Fruit fly (Drosophila melanogaster) whole organism, embryonic: ENCODE results near the gene shf.
A peak's percentile ranks its signal among the peaks of the same experiment; 100 is the strongest.

Experiments used
- Abd-B ChIP-seq: fragments of 200-800 bp; sonication (Bioruptor generic); optimal IDR thresholded peaks from 2 replicates; lab custom pipeline; 2018; ENCODE audit warnings: missing biosample characterization, mild to moderate bottlenecking, missing genetic modification characterization, moderate library complexity
- Ada2b ChIP-seq: fragments of 200-800 bp; sonication (Bioruptor generic); IDR thresholded peaks from 2 replicates; pipeline ENCODE4 v1.3.6; 2022; ENCODE audit warnings: missing biosample characterization, missing genetic modification characterization
- Atf-2 ChIP-seq: fragments of 200-800 bp; sonication (Bioruptor generic); optimal IDR thresholded peaks from 2 replicates; lab custom pipeline; 2016; ENCODE audit warnings: missing biosample characterization, missing genetic modification characterization
- Awh ChIP-seq: fragments of 200-800 bp; sonication (Bioruptor generic); IDR thresholded peaks from 2 replicates; pipeline ENCODE4, ENCODE4 v1.3.6; 2022; ENCODE audit warnings: missing biosample characterization, missing genetic modification characterization
- Bdp1 ChIP-seq: fragments of 200-800 bp; sonication (Bioruptor generic); optimal IDR thresholded peaks from 3 replicates; lab custom pipeline; 2016; ENCODE audit warnings: missing biosample characterization, missing genetic modification characterization
- CG10321 ChIP-seq: fragments of 200-800 bp; sonication (Bioruptor generic); IDR thresholded peaks from 2 replicates; pipeline ENCODE4 v1.3.6; 2022; ENCODE audit warnings: missing biosample characterization, missing genetic modification characterization
- CG10979 ChIP-seq: fragments of 200-800 bp; sonication (Bioruptor generic); optimal IDR thresholded peaks from 2 replicates; lab custom pipeline; 2018; ENCODE audit warnings: missing biosample characterization, mild to moderate bottlenecking, missing genetic modification characterization, moderate library complexity
- CG11398 ChIP-seq: fragments of 200-800 bp; sonication (Bioruptor generic); optimal IDR thresholded peaks from 2 replicates; lab custom pipeline; 2016; ENCODE audit warnings: missing biosample characterization, missing genetic modification characterization
- CG11695 ChIP-seq: fragments of 200-800 bp; sonication (Bioruptor generic); IDR thresholded peaks from 3 replicates; pipeline ENCODE4 v1.3.6; 2022; ENCODE audit warnings: missing biosample characterization, missing genetic modification characterization
- CG11723 ChIP-seq: fragments of 200-800 bp; sonication (Bioruptor generic); optimal IDR thresholded peaks from 2 replicates; lab custom pipeline; 2017; ENCODE audit warnings: missing biosample characterization, mild to moderate bottlenecking, missing genetic modification characterization
- CG12219 ChIP-seq: fragments of 200-800 bp; sonication (Bioruptor generic); optimal IDR thresholded peaks from 3 replicates; lab custom pipeline; 2018; ENCODE audit warnings: missing biosample characterization, mild to moderate bottlenecking, missing genetic modification characterization
- CG15073 ChIP-seq: fragments of 200-800 bp; sonication (Bioruptor generic); optimal IDR thresholded peaks from 2 replicates; lab custom pipeline; 2016; ENCODE audit warnings: missing biosample characterization, missing genetic modification characterization
- CG17186 ChIP-seq: fragments of 200-800 bp; sonication (Bioruptor generic); optimal IDR thresholded peaks from 3 replicates; lab custom pipeline; 2017; ENCODE audit warnings: missing biosample characterization, missing genetic modification reagents, missing genetic modification characterization
- CG3065 ChIP-seq: fragments of 200-800 bp; sonication (Bioruptor generic); optimal IDR thresholded peaks from 2 replicates; lab custom pipeline; 2016; ENCODE audit warnings: missing biosample characterization, missing genetic modification characterization
- CG32532 ChIP-seq: fragments of 200-800 bp; sonication (Bioruptor generic); IDR thresholded peaks from 2 replicates; pipeline ENCODE4 v1.3.6; 2022; ENCODE audit warnings: missing biosample characterization, missing genetic modification characterization
- CG33213 ChIP-seq: fragments of 200-800 bp; sonication (Bioruptor generic); optimal IDR thresholded peaks from 3 replicates; lab custom pipeline; 2016; ENCODE audit warnings: missing biosample characterization, missing genetic modification characterization
- CG33557 ChIP-seq: fragments of 200-800 bp; sonication (Bioruptor generic); optimal IDR thresholded peaks from 2 replicates; lab custom pipeline; 2019; ENCODE audit warnings: missing biosample characterization, mild to moderate bottlenecking, missing genetic modification characterization, moderate library complexity
- CG34422 ChIP-seq: fragments of 200-800 bp; sonication (Bioruptor generic); IDR thresholded peaks from 3 replicates; pipeline ENCODE4 v1.3.6; 2022; ENCODE audit warnings: missing biosample characterization, missing genetic modification characterization
- CG3838 ChIP-seq: fragments of 200-800 bp; sonication (Bioruptor generic); optimal IDR thresholded peaks from 3 replicates; lab custom pipeline; 2016; ENCODE audit warnings: missing biosample characterization, missing genetic modification characterization
- CG3847 ChIP-seq: fragments of 200-800 bp; sonication (Bioruptor generic); IDR thresholded peaks from 2 replicates; pipeline ENCODE4 v1.3.6; 2022; ENCODE audit warnings: missing biosample characterization, missing genetic modification characterization
- CG4707 ChIP-seq: fragments of 200-800 bp; sonication (Bioruptor generic); optimal IDR thresholded peaks from 2 replicates; lab custom pipeline; 2018; ENCODE audit warnings: missing biosample characterization, mild to moderate bottlenecking, missing genetic modification characterization, moderate library complexity
- CG4730 ChIP-seq: fragments of 200-800 bp; sonication (Bioruptor generic); IDR thresholded peaks from 2 replicates; pipeline ENCODE4 v1.3.6; 2022; ENCODE audit warnings: missing biosample characterization, missing genetic modification characterization
- CG6175 ChIP-seq: fragments of 200-800 bp; sonication (Bioruptor generic); IDR thresholded peaks from 3 replicates; pipeline ENCODE4 v1.3.6; 2022; ENCODE audit warnings: missing biosample characterization, missing genetic modification characterization
- CG6813 ChIP-seq: fragments of 200-800 bp; sonication (Bioruptor generic); optimal IDR thresholded peaks from 2 replicates; lab custom pipeline; 2017; ENCODE audit warnings: missing biosample characterization, missing genetic modification characterization, mild to moderate bottlenecking, moderate library complexity, missing genetic modification reagents
- CG7786 ChIP-seq: fragments of 200-800 bp; sonication (Bioruptor generic); optimal IDR thresholded peaks from 2 replicates; lab custom pipeline; 2016; ENCODE audit warnings: missing biosample characterization, missing genetic modification characterization
- CG8359 ChIP-seq: fragments of 200-800 bp; sonication (Bioruptor generic); optimal IDR thresholded peaks from 2 replicates; lab custom pipeline; 2017; ENCODE audit warnings: missing biosample characterization, mild to moderate bottlenecking, missing genetic modification characterization, borderline replicate concordance
- CG8924 ChIP-seq: fragments of 200-800 bp; optimal IDR thresholded peaks from 3 replicates; lab custom pipeline; 2019; ENCODE audit warnings: missing biosample characterization, mild to moderate bottlenecking, missing genetic modification characterization, moderate library complexity
- CG9609 ChIP-seq: fragments of 200-800 bp; sonication (Bioruptor generic); optimal IDR thresholded peaks from 3 replicates; lab custom pipeline; 2016; ENCODE audit warnings: missing biosample characterization, missing genetic modification characterization
- Dbx ChIP-seq: fragments of 200-800 bp; sonication (Bioruptor generic); IDR thresholded peaks from 3 replicates; pipeline ENCODE4 v1.3.6; 2022; ENCODE audit warnings: missing biosample characterization, missing genetic modification characterization
- Deaf1 ChIP-seq: fragments of 200-800 bp; optimal IDR thresholded peaks from 3 replicates; lab custom pipeline; 2019; ENCODE audit warnings: missing biosample characterization, mild to moderate bottlenecking, missing genetic modification characterization, moderate library complexity
- Dp ChIP-seq: fragments of 200-800 bp; sonication (Bioruptor generic); optimal IDR thresholded peaks from 2 replicates; lab custom pipeline; 2018; ENCODE audit warnings: missing biosample characterization, mild to moderate bottlenecking, missing genetic modification characterization, moderate library complexity
- Hr78 ChIP-seq, 2 experiments: fragments of 200-800 bp in 1 of 2; fragments of >200 bp in 1 of 2; sonication (Bioruptor generic) in 1 of 2; optimal IDR thresholded peaks; 2 replicates each; lab custom pipeline; 2017 to 2019; ENCODE audit warnings: missing biosample characterization in 2 of 2, missing genetic modification characterization in 2 of 2, mild to moderate bottlenecking in 1 of 2, moderate library complexity in 1 of 2
- Meics ChIP-seq: fragments of 200-800 bp; sonication (Bioruptor generic); optimal IDR thresholded peaks from 2 replicates; lab custom pipeline; 2017; ENCODE audit warnings: missing biosample characterization, mild to moderate bottlenecking, missing genetic modification characterization
- Poxn ChIP-seq: fragments of 200-800 bp; sonication (Bioruptor generic); IDR thresholded peaks from 2 replicates; pipeline ENCODE4 v1.3.6; 2022; ENCODE audit warnings: missing biosample characterization, missing genetic modification characterization
- Side ChIP-seq: fragments of 200-800 bp; sonication (Bioruptor generic); optimal IDR thresholded peaks from 2 replicates; lab custom pipeline; 2016; ENCODE audit warnings: missing biosample characterization, missing genetic modification characterization
- Spps ChIP-seq: fragments of 200-800 bp; sonication (Bioruptor generic); optimal IDR thresholded peaks from 2 replicates; lab custom pipeline; 2018; ENCODE audit warnings: missing biosample characterization, mild to moderate bottlenecking, missing genetic modification characterization
- cad ChIP-seq: fragments of >200 bp; optimal IDR thresholded peaks from 2 replicates; lab custom pipeline; 2017; ENCODE audit warnings: missing biosample characterization, missing genetic modification characterization
- cas ChIP-seq: fragments of 200-800 bp; sonication (Bioruptor generic); IDR thresholded peaks from 2 replicates; pipeline ENCODE4 v1.3.6; 2022; ENCODE audit warnings: missing biosample characterization, missing genetic modification characterization
- chn ChIP-seq: fragments of 200-800 bp; sonication (Bioruptor generic); optimal IDR thresholded peaks from 2 replicates; lab custom pipeline; 2016; ENCODE audit warnings: missing biosample characterization, missing genetic modification characterization
- crc ChIP-seq: fragments of 200-800 bp; sonication (Bioruptor generic); optimal IDR thresholded peaks from 2 replicates; lab custom pipeline; 2016; ENCODE audit warnings: missing biosample characterization, missing genetic modification characterization
- exex ChIP-seq: fragments of 200-800 bp; sonication (Bioruptor generic); optimal IDR thresholded peaks from 4 replicates; lab custom pipeline; 2018; ENCODE audit warnings: missing biosample characterization, mild to moderate bottlenecking, missing genetic modification characterization, moderate library complexity
- gt ChIP-seq: fragments of 200-800 bp; sonication (Bioruptor generic); IDR thresholded peaks from 2 replicates; pipeline ENCODE4 v1.3.6; 2022; ENCODE audit warnings: missing biosample characterization, missing genetic modification characterization
- inv ChIP-seq: fragments of 200-800 bp; sonication (Bioruptor generic); IDR thresholded peaks from 2 replicates; pipeline ENCODE4 v1.3.6; 2022; ENCODE audit warnings: missing biosample characterization, missing genetic modification characterization; ENCODE audit not compliant: partially characterized antibody
- kay ChIP-seq: fragments of 200-800 bp; sonication (Bioruptor generic); optimal IDR thresholded peaks from 2 replicates; lab custom pipeline; 2016; ENCODE audit warnings: missing biosample characterization, missing genetic modification characterization
- lmd ChIP-seq: fragments of 200-800 bp; sonication (Bioruptor generic); IDR thresholded peaks from 2 replicates; pipeline ENCODE4 v1.3.6; 2022; ENCODE audit warnings: missing biosample characterization, missing genetic modification characterization
- ro ChIP-seq: fragments of 200-800 bp; sonication (Bioruptor generic); IDR thresholded peaks from 2 replicates; pipeline ENCODE4 v1.3.6; 2022; ENCODE audit warnings: missing biosample characterization, missing genetic modification characterization
- sqz ChIP-seq: fragments of 200-800 bp; sonication (Bioruptor generic); optimal IDR thresholded peaks from 3 replicates; lab custom pipeline; 2018; ENCODE audit warnings: missing biosample characterization, mild to moderate bottlenecking, missing genetic modification characterization
- tgo ChIP-seq: fragments of 200-800 bp; sonication (Bioruptor generic); IDR thresholded peaks from 3 replicates; pipeline ENCODE4 v1.3.6; 2022; ENCODE audit warnings: missing biosample characterization, missing genetic modification characterization
- yki ChIP-seq: fragments of >200 bp; optimal IDR thresholded peaks from 3 replicates; lab custom pipeline; 2018
- zfh2 ChIP-seq: fragments of 200-800 bp; sonication (Bioruptor generic); optimal IDR thresholded peaks from 2 replicates; lab custom pipeline; 2016; ENCODE audit warnings: missing biosample characterization, missing genetic modification characterization

shf gene

dm6 chrX:6804485-6805295 lies 25.2 kb upstream of the shf start (continued):
- TF ChIP-seq CG6813 = peak; percentile 29
- TF ChIP-seq CG11723 (GFP tag; lab: Kevin White, UChicago) = no peak
- TF ChIP-seq CG3065 (GFP tag; lab: Kevin White, UChicago) = peak; percentile 7
- peak; percentile 38 for TF ChIP-seq Bdp1 (GFP tag; lab: Kevin White, UChicago)
- TF ChIP-seq CG10321 (GFP tag; lab: Robert Waterston, UW) = no peak
- peak; percentile 50; the same call in 1 of the 2 replicates for TF ChIP-seq ro
- peak; percentile 37 for TF ChIP-seq CG4707
- no peak for TF ChIP-seq CG15073 (GFP tag; lab: Kevin White, UChicago)
- TF ChIP-seq CG10979 (tag; lab: Kevin White, UChicago) = peak; percentile 68
- no peak for TF ChIP-seq CG8359 (GFP tag; lab: Kevin White, UChicago)
- peak; percentile 34 for TF ChIP-seq yki (lab: Kevin White, UChicago)
- peak; percentile 68 for TF ChIP-seq CG12219 (GFP tag; lab: Kevin White, UChicago)
- TF ChIP-seq kay (GFP tag; lab: Kevin White, UChicago) = peak; percentile 5
- peak; percentile 56 for TF ChIP-seq CG33213 (GFP tag; lab: Kevin White, UChicago)
- TF ChIP-seq CG9609 (GFP tag; lab: Kevin White, UChicago) = peak; percentile 51
- peak; percentile 60 for TF ChIP-seq CG3838 (GFP tag; lab: Kevin White, UChicago)
- peak; percentile 15 for TF ChIP-seq CG11398 (GFP tag; lab: Kevin White, UChicago)
- peak; percentile 69 for TF ChIP-seq CG3847 (GFP tag; lab: Robert Waterston, UW)
- peak; percentile 88 for TF ChIP-seq tgo (GFP tag; lab: Robert Waterston, UW)
- TF ChIP-seq chn (GFP tag; lab: Kevin White, UChicago) = peak; percentile 84
- peak; percentile 88 for TF ChIP-seq CG32532
- no peak; the same call in 1 of the 2 replicates for TF ChIP-seq gt
- peak; percentile 75 for TF ChIP-seq CG7786 (GFP tag; lab: Kevin White, UChicago)
- TF ChIP-seq Awh (GFP tag; lab: Robert Waterston, UW) = peak; percentile 92
- no peak for TF ChIP-seq inv (GFP tag; lab: Robert Waterston, UW)
- TF ChIP-seq Meics = peak; percentile 78
- TF ChIP-seq Deaf1 (tag; lab: Kevin White, UChicago) = no peak
- TF ChIP-seq CG17186 = peak; percentile 16
- peak; percentile 76 for TF ChIP-seq Atf-2 (GFP tag; lab: Kevin White, UChicago)
- peak; percentile 6 for TF ChIP-seq Spps
- peak; percentile 37; the same call in 1 of the 2 replicates for TF ChIP-seq Poxn (GFP tag; lab: Robert Waterston, UW)
- peak; percentile 81 for TF ChIP-seq lmd (GFP tag; lab: Robert Waterston, UW)
- TF ChIP-seq Dp (GFP tag; lab: Kevin White, UChicago) = no peak
- TF ChIP-seq exex = peak; percentile 23
- peak; percentile 87 for TF ChIP-seq CG34422
- TF ChIP-seq sqz (GFP tag; lab: Kevin White, UChicago) = no peak
- peak; percentile 74 for TF ChIP-seq cas
- TF ChIP-seq crc = peak; percentile 29
- peak; percentile 85 for TF ChIP-seq CG4730 (GFP tag; lab: Robert Waterston, UW)
- no peak for TF ChIP-seq cad (GFP tag; lab: Kevin White, UChicago)
- peak; percentile 79 for TF ChIP-seq CG11695 (GFP tag; lab: Robert Waterston, UW)
- TF ChIP-seq CG8924 (tag; lab: Kevin White, UChicago) = peak; percentile 81
- TF ChIP-seq CG33557 (GFP tag; lab: Kevin White, UChicago) = peak; percentile 45
- TF ChIP-seq Ada2b (GFP tag; lab: Robert Waterston, UW) = peak; percentile 89
- TF ChIP-seq zfh2 (GFP tag; lab: Kevin White, UChicago) = peak; percentile 43
- TF ChIP-seq CG6175 (GFP tag; lab: Robert Waterston, UW) = peak; percentile 71; the same call in 2 of the 3 replicates
- TF ChIP-seq Dbx (GFP tag; lab: Robert Waterston, UW) = peak; percentile 80; the same call in 2 of the 3 replicates
- no peak for TF ChIP-seq Side
- TF ChIP-seq Hr78 (GFP tag; optimal IDR thresholded peaks at IDR 0.05; lab: Kevin White, UChicago) = no peak
- peak; percentile 60 for TF ChIP-seq Abd-B (GFP tag; lab: Kevin White, UChicago)
